Fruit fly (Drosophila melanogaster) whole organism, embryonic: ENCODE results near the gene msb1l.

Experiments used
- ATbp ChIP-seq: fragments of 200-800 bp; sonication (Bioruptor generic); optimal IDR thresholded peaks from 2 replicates; lab custom pipeline; 2017; ENCODE audit warnings: missing biosample characterization, mild to moderate bottlenecking, missing genetic modification characterization, missing genetic modification reagents
- Bdp1 ChIP-seq: fragments of 200-800 bp; sonication (Bioruptor generic); optimal IDR thresholded peaks from 3 replicates; lab custom pipeline; 2016; ENCODE audit warnings: missing biosample characterization, missing genetic modification characterization
- CG10543 ChIP-seq: fragments of 200-800 bp; sonication (Bioruptor generic); optimal IDR thresholded peaks from 3 replicates; lab custom pipeline; 2017; ENCODE audit warnings: missing biosample characterization, mild to moderate bottlenecking, missing genetic modification characterization, moderate library complexity
- CG11085 ChIP-seq: fragments of 200-800 bp; sonication (Bioruptor generic); IDR thresholded peaks from 2 replicates; pipeline ENCODE4 v1.3.6; 2022; ENCODE audit warnings: missing biosample characterization, missing genetic modification characterization
- CG11398 ChIP-seq: fragments of 200-800 bp; sonication (Bioruptor generic); optimal IDR thresholded peaks from 2 replicates; lab custom pipeline; 2016; ENCODE audit warnings: missing biosample characterization, missing genetic modification characterization
- CG12155 ChIP-seq: fragments of 200-800 bp; sonication (Bioruptor generic); optimal IDR thresholded peaks from 3 replicates; lab custom pipeline; 2016; ENCODE audit warnings: missing biosample characterization, missing genetic modification characterization
- CG12299 ChIP-seq: fragments of 200-800 bp; sonication (Bioruptor generic); optimal IDR thresholded peaks from 2 replicates; lab custom pipeline; 2018; ENCODE audit warnings: missing biosample characterization, mild to moderate bottlenecking, missing genetic modification characterization
- CG12391 ChIP-seq: fragments of 200-800 bp; sonication (Bioruptor generic); optimal IDR thresholded peaks from 3 replicates; lab custom pipeline; 2018; ENCODE audit warnings: missing biosample characterization, mild to moderate bottlenecking, missing genetic modification characterization, moderate library complexity
- CG12659 ChIP-seq: fragments of 200-800 bp; sonication (Bioruptor generic); optimal IDR thresholded peaks from 3 replicates; lab custom pipeline; 2017; ENCODE audit warnings: mild to moderate bottlenecking, missing biosample characterization, missing genetic modification reagents, missing genetic modification characterization
- CG14441 ChIP-seq: fragments of 200-800 bp; sonication (Bioruptor generic); IDR thresholded peaks from 2 replicates; pipeline ENCODE4 v1.3.6; 2022; ENCODE audit warnings: missing biosample characterization, missing genetic modification characterization
- CG1792 ChIP-seq: fragments of 200-800 bp; sonication (Bioruptor generic); optimal IDR thresholded peaks from 2 replicates; lab custom pipeline; 2016; ENCODE audit warnings: missing biosample characterization, missing genetic modification characterization
- CG2199 ChIP-seq: fragments of 200-800 bp; sonication (Bioruptor generic); IDR thresholded peaks from 3 replicates; pipeline ENCODE4 v1.3.6; 2022; ENCODE audit warnings: missing biosample characterization, missing genetic modification characterization
- CG2202 ChIP-seq: fragments of 200-800 bp; sonication (Bioruptor generic); optimal IDR thresholded peaks from 2 replicates; lab custom pipeline; 2018; ENCODE audit warnings: missing biosample characterization, mild to moderate bottlenecking, missing genetic modification characterization
- CG2875 ChIP-seq: fragments of 200-800 bp; sonication (Bioruptor generic); optimal IDR thresholded peaks from 2 replicates; lab custom pipeline; 2017; ENCODE audit warnings: missing biosample characterization, mild to moderate bottlenecking, missing genetic modification characterization, missing genetic modification reagents
- CG31441 ChIP-seq: fragments of 200-800 bp; sonication (Bioruptor generic); IDR thresholded peaks from 2 replicates; pipeline ENCODE4 v1.3.6; 2022; ENCODE audit warnings: missing biosample characterization, missing genetic modification characterization
- CG42726 ChIP-seq: fragments of 200-800 bp; sonication (Bioruptor generic); IDR thresholded peaks from 2 replicates; pipeline ENCODE4 v1.3.6; 2022; ENCODE audit warnings: missing biosample characterization, missing genetic modification characterization; ENCODE audit not compliant: partially characterized antibody
- CG5245 ChIP-seq: fragments of 200-800 bp; sonication (Bioruptor generic); optimal IDR thresholded peaks from 3 replicates; lab custom pipeline; 2016; ENCODE audit warnings: missing biosample characterization, missing genetic modification characterization
- CG6654 ChIP-seq: fragments of 200-800 bp; sonication (Bioruptor generic); optimal IDR thresholded peaks from 2 replicates; lab custom pipeline; 2017; ENCODE audit warnings: missing biosample characterization, mild to moderate bottlenecking, missing genetic modification characterization
- CG9932 ChIP-seq: fragments of 200-800 bp; sonication (Bioruptor generic); IDR thresholded peaks from 2 replicates; pipeline ENCODE4 v1.3.6; 2022; ENCODE audit warnings: missing biosample characterization, missing genetic modification characterization
- CrebB ChIP-seq: fragments of 200-800 bp; sonication (Bioruptor generic); optimal IDR thresholded peaks from 3 replicates; lab custom pipeline; 2018; ENCODE audit warnings: missing biosample characterization, mild to moderate bottlenecking, missing genetic modification characterization
- Dbx ChIP-seq: fragments of 200-800 bp; sonication (Bioruptor generic); IDR thresholded peaks from 3 replicates; pipeline ENCODE4 v1.3.6; 2022; ENCODE audit warnings: missing biosample characterization, missing genetic modification characterization
- Dip2 ChIP-seq: fragments of 200-800 bp; sonication (Bioruptor generic); IDR thresholded peaks from 2 replicates; pipeline ENCODE4 v1.3.6; 2022; ENCODE audit warnings: missing biosample characterization, missing genetic modification characterization
- Dip3 ChIP-seq: fragments of 200-800 bp; sonication (Bioruptor generic); optimal IDR thresholded peaks from 3 replicates; lab custom pipeline; 2016; ENCODE audit warnings: missing biosample characterization, missing genetic modification characterization
- Ets65A ChIP-seq: fragments of 200-800 bp; sonication (Bioruptor generic); peaks from one replicate; lab custom pipeline; 2016; ENCODE audit warnings: missing biosample characterization, missing genetic modification characterization
- Ets97D ChIP-seq: fragments of 200-800 bp; sonication (Bioruptor generic); optimal IDR thresholded peaks from 3 replicates; lab custom pipeline; 2016; ENCODE audit warnings: missing biosample characterization, missing genetic modification characterization
- Fer3 ChIP-seq: fragments of 200-800 bp; sonication (Bioruptor generic); optimal IDR thresholded peaks from 2 replicates; lab custom pipeline; 2018; ENCODE audit warnings: missing biosample characterization, mild to moderate bottlenecking, missing genetic modification characterization, moderate library complexity
- HLH4C ChIP-seq: fragments of 200-800 bp; sonication (Bioruptor generic); IDR thresholded peaks from 3 replicates; pipeline ENCODE4 v1.3.6; 2022; ENCODE audit warnings: missing biosample characterization, missing genetic modification characterization; ENCODE audit not compliant: partially characterized antibody
- Hey ChIP-seq: fragments of 200-800 bp; sonication (Bioruptor generic); optimal IDR thresholded peaks from 3 replicates; lab custom pipeline; 2018; ENCODE audit warnings: missing biosample characterization, mild to moderate bottlenecking, missing genetic modification characterization
- Lim3 ChIP-seq: fragments of 200-800 bp; sonication (Bioruptor generic); IDR thresholded peaks from 2 replicates; pipeline ENCODE4 v1.3.6; 2022; ENCODE audit warnings: missing biosample characterization, missing genetic modification characterization
- Nf-YB ChIP-seq: fragments of 200-800 bp; sonication (Bioruptor generic); optimal IDR thresholded peaks from 3 replicates; lab custom pipeline; 2019; ENCODE audit warnings: missing biosample characterization, mild to moderate bottlenecking, missing genetic modification characterization, moderate library complexity
- Six4 ChIP-seq: fragments of 200-800 bp; sonication (Bioruptor generic); optimal IDR thresholded peaks from 2 replicates; lab custom pipeline; 2016; ENCODE audit warnings: missing biosample characterization, missing genetic modification characterization
- Spps ChIP-seq: fragments of 200-800 bp; sonication (Bioruptor generic); optimal IDR thresholded peaks from 2 replicates; lab custom pipeline; 2018; ENCODE audit warnings: missing biosample characterization, mild to moderate bottlenecking, missing genetic modification characterization
- bcd ChIP-seq: fragments of 200-800 bp; sonication (Bioruptor generic); optimal IDR thresholded peaks from 2 replicates; lab custom pipeline; 2017; ENCODE audit warnings: missing biosample characterization, mild to moderate bottlenecking, missing genetic modification characterization
- da ChIP-seq: fragments of 200-800 bp; sonication (Bioruptor generic); optimal IDR thresholded peaks from 2 replicates; lab custom pipeline; 2016; ENCODE audit warnings: missing biosample characterization, missing genetic modification characterization
- disco-r ChIP-seq: fragments of 200-800 bp; sonication (Bioruptor generic); optimal IDR thresholded peaks from 2 replicates; lab custom pipeline; 2016; ENCODE audit warnings: missing biosample characterization, missing genetic modification characterization
- dmrt11E ChIP-seq: fragments of 200-800 bp; sonication (Bioruptor generic); optimal IDR thresholded peaks from 3 replicates; lab custom pipeline; 2018; ENCODE audit warnings: missing biosample characterization, mild to moderate bottlenecking, missing genetic modification characterization, moderate library complexity
- en ChIP-seq: fragments of 200-800 bp; sonication (Bioruptor generic); optimal IDR thresholded peaks from 2 replicates; lab custom pipeline; 2016; ENCODE audit warnings: missing biosample characterization, missing genetic modification characterization
- fd64A ChIP-seq: fragments of 200-800 bp; sonication (Bioruptor generic); optimal IDR thresholded peaks from 3 replicates; lab custom pipeline; 2018; ENCODE audit warnings: missing biosample characterization, mild to moderate bottlenecking, missing genetic modification characterization
- fd96Cb ChIP-seq: fragments of 200-800 bp; sonication (Bioruptor generic); optimal IDR thresholded peaks from 2 replicates; lab custom pipeline; 2018; ENCODE audit warnings: missing biosample characterization, mild to moderate bottlenecking, missing genetic modification characterization, moderate library complexity
- fru ChIP-seq: fragments of >200 bp; optimal IDR thresholded peaks from 2 replicates; lab custom pipeline; 2017
- her ChIP-seq: fragments of 200-800 bp; sonication (Bioruptor generic); optimal IDR thresholded peaks from 2 replicates; lab custom pipeline; 2016; ENCODE audit warnings: missing biosample characterization, missing genetic modification characterization
- insv ChIP-seq, 2 experiments: fragments of 200-800 bp; sonication (Bioruptor generic); optimal IDR thresholded peaks; 3 replicates each; lab custom pipeline; 2016 to 2018; ENCODE audit warnings: missing biosample characterization in 2 of 2, missing genetic modification characterization in 2 of 2
- pb ChIP-seq: fragments of 200-800 bp; sonication (Bioruptor generic); optimal IDR thresholded peaks from 3 replicates; lab custom pipeline; 2016; ENCODE audit warnings: missing biosample characterization, missing genetic modification characterization
- pho ChIP-seq: fragments of 200-800 bp; sonication (Bioruptor generic); optimal IDR thresholded peaks from 2 replicates; lab custom pipeline; 2016; ENCODE audit warnings: missing biosample characterization, missing genetic modification characterization
- row ChIP-seq: fragments of 200-800 bp; sonication (Bioruptor generic); IDR thresholded peaks from 3 replicates; pipeline ENCODE4 v1.3.6; 2022; ENCODE audit warnings: missing biosample characterization, missing genetic modification characterization
- twi ChIP-seq: fragments of 200-800 bp; optimal IDR thresholded peaks from 2 replicates; lab custom pipeline; 2019; ENCODE audit warnings: missing biosample characterization, mild to moderate bottlenecking, missing genetic modification characterization, moderate library complexity
- vnd ChIP-seq: fragments of 200-800 bp; sonication (Bioruptor generic); IDR thresholded peaks from 3 replicates; pipeline ENCODE4 v1.3.6; 2022; ENCODE audit warnings: missing biosample characterization, missing genetic modification characterization; ENCODE audit not compliant: partially characterized antibody
- vvl ChIP-seq: fragments of 200-800 bp; sonication (Bioruptor generic); IDR thresholded peaks from 2 replicates; pipeline ENCODE4 v1.3.6; 2022; ENCODE audit warnings: missing biosample characterization, missing genetic modification characterization
- wek ChIP-seq: fragments of 200-800 bp; sonication (Bioruptor generic); optimal IDR thresholded peaks from 3 replicates; lab custom pipeline; 2018; ENCODE audit warnings: missing biosample characterization, mild to moderate bottlenecking, missing genetic modification characterization, moderate library complexity
- zen2 ChIP-seq: fragments of 200-800 bp; sonication (Bioruptor generic); IDR thresholded peaks from 3 replicates; pipeline ENCODE4 v1.3.6; 2022; ENCODE audit warnings: missing biosample characterization, missing genetic modification characterization; ENCODE audit not compliant: partially characterized antibody

msb1l gene

DNA sequence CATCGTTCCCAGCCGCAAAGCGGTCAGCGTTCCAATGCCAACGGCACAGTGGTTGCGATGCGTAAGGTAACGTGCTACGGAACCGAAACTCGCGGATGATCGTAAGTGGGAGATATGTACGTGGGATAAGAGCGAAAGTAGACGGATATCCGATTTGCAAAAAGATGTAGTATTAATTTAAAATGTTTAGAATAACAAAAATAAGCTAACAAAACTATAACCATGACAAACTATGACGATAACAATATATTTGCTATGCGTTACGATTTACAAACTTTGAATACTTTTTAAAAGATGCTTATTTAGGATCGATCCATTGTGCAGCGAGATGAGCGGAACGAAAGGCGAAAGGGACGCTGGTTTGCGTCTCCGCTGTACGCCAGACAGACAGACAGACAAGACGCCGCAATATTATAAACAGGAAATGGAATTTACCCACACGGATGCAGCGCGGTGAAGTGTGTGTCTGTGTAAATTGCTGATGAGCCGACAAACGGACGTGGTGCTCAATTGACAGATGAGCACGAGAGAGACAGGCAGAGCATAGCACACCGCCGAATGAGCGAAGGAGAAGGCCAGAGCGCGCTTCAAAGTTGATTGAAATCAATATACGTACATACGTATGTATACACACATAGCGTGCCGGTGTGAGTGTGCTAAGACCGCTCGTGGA, 1.7 kb upstream of the msb1l start (continued):
- TF ChIP-seq fd96Cb (tag; lab: Kevin White, UChicago) (peak; percentile 97), CG2202 (tag; lab: Kevin White, UChicago) (peak; percentile 87), da (GFP tag; lab: Kevin White, UChicago) (peak; percentile 94), Bdp1 (peak; percentile 89), ATbp (GFP tag; lab: Kevin White, UChicago) (peak; percentile 88), disco-r (GFP tag; lab: Kevin White, UChicago) (peak; percentile 94), CG42726 (GFP tag; lab: Robert Waterston, UW) (no peak; the same call in 1 of the 2 replicates), CG2199 (GFP tag; lab: Robert Waterston, UW) (peak; percentile 58; the same call in 1 of the 3 replicates), CG12155 (GFP tag; lab: Kevin White, UChicago) (peak; percentile 94), CG12299 (peak; percentile 78), en (GFP tag; lab: Kevin White, UChicago) (peak; percentile 94), Nf-YB (GFP tag; lab: Kevin White, UChicago) (peak; percentile 85), CG5245 (GFP tag; lab: Kevin White, UChicago) (peak; percentile 93), Dip3 (GFP tag; lab: Kevin White, UChicago) (peak; percentile 97), pho (GFP tag; lab: Kevin White, UChicago) (peak; percentile 98), fd64A (GFP tag; lab: Kevin White, UChicago) (peak; percentile 81), Hey (tag; lab: Kevin White, UChicago) (peak; percentile 63), pb (GFP tag; lab: Kevin White, UChicago) (peak; percentile 96), CG1792 (GFP tag; lab: Kevin White, UChicago) (peak; percentile 94), fru (lab: Kevin White, UChicago) (no peak), insv (GFP tag; optimal IDR thresholded peaks at IDR 0.05; lab: Kevin White, UChicago) (peak; percentile 67 to 85), Lim3 (peak; percentile 74; the same call in 1 of the 2 replicates), Dip2 (GFP tag; lab: Robert Waterston, UW) (peak; percentile 67), CG9932 (peak; percentile 95), CG14441 (GFP tag; lab: Robert Waterston, UW) (peak; percentile 94), CG6654 (GFP tag; lab: Kevin White, UChicago) (peak; percentile 89), vnd (no peak), her (peak; percentile 89), twi (tag; lab: Kevin White, UChicago) (peak; percentile 88), dmrt11E (tag; lab: Kevin White, UChicago) (peak; percentile 95), zen2 (0 out of 3 replicates have a peak, but pooled peaks have one; percentile 18), Dbx (GFP tag; lab: Robert Waterston, UW) (peak; percentile 94), Six4 (peak; percentile 93), bcd (GFP tag; lab: Kevin White, UChicago) (peak; percentile 98), CG31441 (GFP tag; lab: Robert Waterston, UW) (peak; percentile 97), CG2875 (GFP tag; lab: Kevin White, UChicago) (peak; percentile 91), wek (GFP tag; lab: Kevin White, UChicago) (peak; percentile 64), row (peak; percentile 95), CG10543 (GFP tag; lab: Kevin White, UChicago) (peak; percentile 93), CrebB (tag; lab: Kevin White, UChicago) (peak; percentile 79), Ets65A (GFP tag; lab: Kevin White, UChicago) (peak; percentile 100), Ets97D (peak; percentile 96), CG12659 (GFP tag; lab: Kevin White, UChicago) (peak; percentile 97), Spps (tag; lab: Kevin White, UChicago) (peak; percentile 89), CG12391 (peak; percentile 97), vvl (GFP tag; lab: Robert Waterston, UW) (peak; percentile 92), CG11398 (GFP tag; lab: Kevin White, UChicago) (peak; percentile 95), Fer3 (tag; lab: Kevin White, UChicago) (peak; percentile 92), HLH4C (GFP tag; lab: Robert Waterston, UW) (no peak), CG11085 (peak; percentile 93)
